Fruit fly (Drosophila melanogaster) whole organism, wandering third instar larva: ENCODE measurements around the gene CG11593.
A peak's percentile ranks its signal among the peaks of the same experiment; 100 is the strongest.

Experiments
- Abd-B ChIP-seq: fragments of >200 bp; optimal IDR thresholded peaks from 2 replicates; lab custom pipeline; 2017; ENCODE audit warnings: missing biosample characterization, missing genetic modification characterization
- CG32264 ChIP-seq: fragments of 200-800 bp; sonication (Bioruptor generic); optimal IDR thresholded peaks from 2 replicates; lab custom pipeline; 2016; ENCODE audit warnings: missing biosample characterization, missing genetic modification characterization
- CG9705 ChIP-seq: fragments of 200-800 bp; sonication (Bioruptor generic); optimal IDR thresholded peaks from 2 replicates; lab custom pipeline; 2018; ENCODE audit warnings: missing biosample characterization, mild to moderate bottlenecking, missing genetic modification characterization
- CrebA ChIP-seq: fragments of 200-800 bp; sonication (Bioruptor generic); optimal IDR thresholded peaks from 2 replicates; lab custom pipeline; 2016; ENCODE audit warnings: missing biosample characterization, mild to moderate bottlenecking, missing genetic modification characterization, borderline replicate concordance
- Dfd ChIP-seq: fragments of >200 bp; optimal IDR thresholded peaks from 2 replicates; lab custom pipeline; 2017; ENCODE audit warnings: missing biosample characterization, missing genetic modification characterization
- Dif ChIP-seq: fragments of 200-275, 200-300 bp; sonication (Bioruptor generic); optimal IDR thresholded peaks from 2 replicates; lab custom pipeline; 2018; ENCODE audit warnings: missing biosample characterization, missing genetic modification characterization; ENCODE audit not compliant: partially characterized antibody
- HLH106 ChIP-seq: fragments of 200-800 bp; optimal IDR thresholded peaks from 3 replicates; lab custom pipeline; 2019; ENCODE audit warnings: missing biosample characterization, mild to moderate bottlenecking, missing genetic modification characterization, moderate library complexity
- Hr78 ChIP-seq: fragments of >200 bp; optimal IDR thresholded peaks from 2 replicates; lab custom pipeline; 2017; ENCODE audit warnings: missing biosample characterization, missing genetic modification characterization
- Hr83 ChIP-seq: fragments of 200-300 bp; sonication (Bioruptor generic); optimal IDR thresholded peaks from 2 replicates; lab custom pipeline; 2016; ENCODE audit warnings: missing biosample characterization, mild to moderate bottlenecking, missing genetic modification characterization, moderate library complexity; ENCODE audit not compliant: poor library complexity, severe bottlenecking
- Jra ChIP-seq: sonication (Bioruptor generic); optimal IDR thresholded peaks from 2 replicates; lab custom pipeline; 2016; ENCODE audit warnings: missing biosample characterization, missing genetic modification characterization
- Mio ChIP-seq: sonication (Bioruptor generic); optimal IDR thresholded peaks from 2 replicates; lab custom pipeline; 2016; ENCODE audit warnings: missing biosample characterization, missing genetic modification characterization
- Myc ChIP-seq: fragments of >200 bp; optimal IDR thresholded peaks from 2 replicates; lab custom pipeline; 2017
- N ChIP-seq: fragments of >200 bp; optimal IDR thresholded peaks from 2 replicates; lab custom pipeline; 2018; ENCODE audit warnings: missing biosample characterization, missing external identifiers, missing genetic modification characterization
- OdsH ChIP-seq: fragments of 200-800 bp; sonication (Bioruptor generic); optimal IDR thresholded peaks from 2 replicates; lab custom pipeline; 2016; ENCODE audit warnings: missing biosample characterization, mild to moderate bottlenecking, missing genetic modification characterization
- Vsx2 ChIP-seq: fragments of 200-300, 225-300 bp; sonication (Bioruptor generic); optimal IDR thresholded peaks from 2 replicates; lab custom pipeline; 2018; ENCODE audit warnings: missing biosample characterization, missing genetic modification characterization; ENCODE audit not compliant: partially characterized antibody
- br ChIP-seq: fragments of 200-800 bp; sonication (Bioruptor generic); optimal IDR thresholded peaks from 2 replicates; lab custom pipeline; 2016; ENCODE audit warnings: missing biosample characterization, missing genetic modification characterization
- brk ChIP-seq: fragments of 200-800 bp; sonication (Bioruptor generic); optimal IDR thresholded peaks from 2 replicates; lab custom pipeline; 2016; ENCODE audit warnings: missing biosample characterization, mild to moderate bottlenecking, missing genetic modification characterization
- dl ChIP-seq, 2 experiments: fragments of 175-275, 200-275 bp in 1 of 2; fragments of 200-275 bp in 1 of 2; sonication (Bioruptor generic); optimal IDR thresholded peaks; lab custom pipeline; 2018; ENCODE audit warnings: mild to moderate bottlenecking in 2 of 2, missing biosample characterization in 2 of 2, missing genetic modification characterization in 2 of 2, moderate library complexity in 2 of 2; ENCODE audit not compliant: partially characterized antibody in 2 of 2, insufficient read depth in 1 of 2
- dmrt93B ChIP-seq: fragments of 200-800 bp; sonication (Bioruptor generic); optimal IDR thresholded peaks from 2 replicates; lab custom pipeline; 2018; ENCODE audit warnings: missing biosample characterization, mild to moderate bottlenecking, missing genetic modification characterization
- dsf ChIP-seq: sonication (Bioruptor generic); optimal IDR thresholded peaks from 2 replicates; lab custom pipeline; 2016; ENCODE audit warnings: missing biosample characterization, missing genetic modification characterization, borderline replicate concordance
- ey ChIP-seq: fragments of 200-800 bp; sonication (Bioruptor generic); optimal IDR thresholded peaks from 2 replicates; lab custom pipeline; 2016; ENCODE audit warnings: missing biosample characterization, missing genetic modification characterization
- foxo ChIP-seq, 2 experiments: fragments of 200-800 bp; sonication (Bioruptor generic); optimal IDR thresholded peaks; 2 replicates in 1 of 2; 3 replicates in 1 of 2; lab custom pipeline; 2016 to 2017; ENCODE audit warnings: missing biosample characterization in 2 of 2, missing genetic modification characterization in 2 of 2
- lola ChIP-seq: fragments of >200 bp; optimal IDR thresholded peaks from 2 replicates; lab custom pipeline; 2017; ENCODE audit warnings: missing biosample characterization, missing genetic modification characterization
- pan ChIP-seq: fragments of >200 bp; optimal IDR thresholded peaks from 2 replicates; lab custom pipeline; 2017
- psq ChIP-seq: fragments of 200-800 bp; sonication (Bioruptor generic); optimal IDR thresholded peaks from 3 replicates; lab custom pipeline; 2017; ENCODE audit warnings: missing biosample characterization, mild to moderate bottlenecking, missing genetic modification characterization, moderate library complexity
- rgr ChIP-seq: fragments of 200-800 bp; sonication (Bioruptor generic); optimal IDR thresholded peaks from 3 replicates; lab custom pipeline; 2016; ENCODE audit warnings: missing biosample characterization, mild to moderate bottlenecking, missing genetic modification characterization
- sage ChIP-seq: fragments of 200-800 bp; sonication (Bioruptor generic); optimal IDR thresholded peaks from 2 replicates; lab custom pipeline; 2016; ENCODE audit warnings: missing biosample characterization, mild to moderate bottlenecking, missing genetic modification characterization
- sv ChIP-seq: fragments of 200-800 bp; sonication (Bioruptor generic); optimal IDR thresholded peaks from 3 replicates; lab custom pipeline; 2016; ENCODE audit warnings: missing biosample characterization, missing genetic modification characterization
- woc ChIP-seq: sonication (Bioruptor generic); optimal IDR thresholded peaks from 2 replicates; lab custom pipeline; 2016; ENCODE audit warnings: missing biosample characterization, mild to moderate bottlenecking, missing genetic modification characterization

Gene CG11593

DNA sequence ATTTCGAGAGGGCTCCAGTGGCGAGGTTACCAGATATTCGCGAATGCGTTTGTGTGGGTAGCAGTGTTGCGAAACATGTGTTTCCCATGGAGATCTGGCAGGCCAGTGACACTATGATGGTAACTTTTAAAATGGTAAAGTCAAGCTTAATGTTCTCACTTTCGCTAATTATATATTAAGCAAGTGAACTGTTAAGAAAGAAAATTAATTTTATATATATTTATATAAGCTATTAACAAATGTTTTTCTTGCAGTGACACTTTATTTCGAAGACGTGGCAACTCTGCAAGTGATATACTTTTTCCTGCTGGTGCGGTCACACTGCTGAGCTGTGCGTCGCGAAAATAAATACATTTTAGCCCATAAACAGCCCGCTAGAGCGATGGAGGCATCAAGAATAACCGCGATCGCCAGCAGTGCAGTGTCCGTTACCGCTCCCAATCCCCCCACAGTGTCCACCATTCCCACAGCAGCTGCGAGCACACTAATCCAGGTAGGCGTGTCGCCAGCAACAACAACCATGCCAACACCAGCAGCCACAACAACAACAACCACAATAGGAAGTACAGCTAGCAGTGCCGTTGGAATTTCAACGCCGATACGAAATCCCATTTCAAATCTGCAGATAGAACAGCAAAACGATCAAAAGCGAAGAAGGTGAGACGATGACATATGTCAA, at the start of gene CG11593, which contains the start of gene Rcd5:
CG11593 (minus strand) TSS at position 236 of the 679 bp plus-strand sequence.
Rcd5 (plus strand) TSS at position 283 of the 679 bp plus-strand sequence.
- TF ChIP-seq OdsH (peak; percentile 34), dmrt93B (GFP tag; lab: Kevin White, UChicago) (peak; percentile 60), Myc (lab: Kevin White, UChicago) (peak; percentile 52), psq (GFP tag; lab: Kevin White, UChicago) (peak; percentile 60), HLH106 (tag; lab: Kevin White, UChicago) (peak; percentile 76), br (GFP tag; lab: Kevin White, UChicago) (no peak), sv (GFP tag; lab: Kevin White, UChicago) (peak; percentile 27), Mio (no peak)
- TF ChIP-seq, all 38 proteins: peak for 6

DNA sequence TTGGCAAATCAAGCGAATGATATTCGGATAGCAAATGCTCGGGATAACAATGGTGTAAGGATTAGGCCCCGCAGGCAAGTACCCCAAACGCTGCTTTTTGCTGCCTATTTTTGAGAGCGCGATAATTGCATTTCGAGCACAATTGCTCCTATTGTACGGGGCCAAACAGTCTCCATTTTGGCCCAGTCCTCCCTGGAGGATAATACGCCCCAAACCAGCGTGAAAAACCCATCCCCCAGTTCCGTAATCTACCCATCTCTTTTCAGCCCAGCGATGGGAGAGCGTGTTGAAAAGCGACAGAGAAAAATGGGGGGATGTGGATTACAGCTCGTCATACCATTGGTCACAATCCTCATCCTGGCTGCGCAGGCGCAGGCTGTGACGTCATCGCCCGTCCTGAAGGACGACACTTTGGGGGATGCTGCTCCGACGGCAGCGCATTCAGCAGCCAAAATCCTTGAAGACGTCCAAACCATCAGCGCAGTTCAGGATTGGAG, 48.5 kb upstream of the CG11593 start, which contains the start of gene Gad1:
Gad1 (minus strand) TSS at position 51 of the 497 bp plus-strand sequence.
- no peak for TF ChIP-seq Dif
- peak; percentile 35 for TF ChIP-seq Vsx2 (GFP tag; lab: Kevin White, UChicago)
- TF ChIP-seq, all 38 proteins: peak for 1

DNA sequence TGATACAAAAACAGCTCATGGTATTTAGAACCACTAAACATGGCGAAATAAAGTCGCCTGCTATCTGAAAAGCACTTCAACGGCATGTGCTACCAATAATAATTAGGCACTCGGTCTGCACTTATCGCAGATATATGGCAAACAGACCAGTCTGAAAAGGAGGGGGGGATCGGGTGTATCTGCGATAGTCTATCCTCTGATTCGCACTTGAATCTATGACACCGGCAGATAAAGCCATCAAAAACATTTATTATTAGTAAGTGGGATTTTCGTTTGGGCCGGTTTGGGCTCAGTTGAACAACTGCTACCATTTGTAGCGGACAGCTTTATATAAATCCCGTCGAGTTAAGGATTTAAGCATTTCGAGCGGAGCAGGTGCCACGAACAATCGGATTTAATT, 47.0 kb upstream of the CG11593 start, which contains the start of gene CG14989:
CG14989 (plus strand) TSS at position 301 of the 400 bp plus-strand sequence.
- TF ChIP-seq lola (GFP tag; lab: Kevin White, UChicago) (no peak), rgr (GFP tag; lab: Kevin White, UChicago) (no peak), Myc (lab: Kevin White, UChicago) (no peak), br (GFP tag; lab: Kevin White, UChicago) (no peak), sage (GFP tag; lab: Kevin White, UChicago) (no peak), Hr83 (GFP tag; lab: Kevin White, UChicago) (no peak), Jra (GFP tag; lab: Kevin White, UChicago) (no peak), foxo (GFP tag; optimal IDR thresholded peaks at IDR 0.05; lab: Kevin White, UChicago) (no peak), Abd-B (GFP tag; lab: Kevin White, UChicago) (no peak), dmrt93B (GFP tag; lab: Kevin White, UChicago) (no peak), CG32264 (no peak), N (GFP tag; lab: Kevin White, UChicago) (no peak), psq (GFP tag; lab: Kevin White, UChicago) (no peak), CrebA (no peak), Dfd (GFP tag; lab: Kevin White, UChicago) (no peak), dsf (GFP tag; lab: Kevin White, UChicago) (no peak)

DNA sequence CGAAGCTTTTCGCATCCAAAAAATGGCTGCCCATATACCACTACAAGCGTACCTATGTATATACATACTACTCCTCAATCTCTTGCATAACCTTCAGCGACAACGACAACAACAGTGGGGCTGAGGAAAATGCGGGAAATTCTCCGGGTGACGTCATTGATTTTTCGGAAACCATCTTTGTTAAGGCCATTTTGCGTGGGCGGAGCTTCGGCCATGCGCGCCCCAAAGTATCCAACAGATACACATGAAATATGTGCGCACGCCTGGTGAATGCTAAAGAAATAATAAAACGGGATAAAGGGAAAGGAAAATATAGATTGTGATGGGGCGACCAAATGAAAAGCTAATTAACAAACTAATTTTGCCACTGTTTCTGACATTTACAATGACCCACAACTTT, 45.6 kb upstream of the CG11593 start:
- no peak for TF ChIP-seq Dfd (GFP tag; lab: Kevin White, UChicago)
- TF ChIP-seq N (GFP tag; lab: Kevin White, UChicago), result no peak
- TF ChIP-seq lola (GFP tag; lab: Kevin White, UChicago), result no peak
- no peak for TF ChIP-seq sage (GFP tag; lab: Kevin White, UChicago)
- no peak for TF ChIP-seq CrebA
- TF ChIP-seq pan (lab: Kevin White, UChicago), result no peak

DNA sequence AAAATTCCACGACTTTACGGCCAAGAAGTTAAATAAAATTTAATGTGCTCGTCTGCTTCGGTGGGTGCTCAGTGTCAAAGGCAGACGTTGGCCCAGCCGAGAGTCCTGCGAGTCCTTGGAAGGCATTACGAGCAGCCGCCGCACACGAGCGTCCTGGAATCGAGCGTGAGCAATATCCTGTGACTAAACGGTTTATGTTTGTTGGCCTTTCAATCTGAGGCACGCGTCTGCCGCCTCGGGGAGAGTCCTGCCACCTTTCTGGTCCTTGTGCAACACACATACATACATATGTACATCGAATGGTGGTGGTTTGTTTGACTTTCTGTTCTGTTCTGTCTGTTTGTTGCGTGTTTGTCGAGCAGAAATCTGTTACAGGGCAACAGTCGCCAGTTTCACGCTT, 43.2 kb upstream of the CG11593 start:
- TF ChIP-seq Hr83 (GFP tag; lab: Kevin White, UChicago) (no peak), OdsH (no peak), Myc (lab: Kevin White, UChicago) (no peak), woc (no peak), Hr78 (GFP tag; lab: Kevin White, UChicago) (no peak), lola (GFP tag; lab: Kevin White, UChicago) (no peak), N (GFP tag; lab: Kevin White, UChicago) (no peak), dl (GFP tag; optimal IDR thresholded peaks at IDR 0.05; lab: Kevin White, UChicago; ENCODE audit: insufficient read depth in 1 of 2, partially characterized antibody in 2 of 2) (no peak), Dfd (GFP tag; lab: Kevin White, UChicago) (no peak), Jra (GFP tag; lab: Kevin White, UChicago) (no peak), ey (GFP tag; lab: Kevin White, UChicago) (no peak), CG32264 (no peak), foxo (GFP tag; optimal IDR thresholded peaks at IDR 0.05; lab: Kevin White, UChicago) (no peak), rgr (GFP tag; lab: Kevin White, UChicago) (no peak), brk (GFP tag; lab: Kevin White, UChicago) (no peak), br (GFP tag; lab: Kevin White, UChicago) (no peak), CG9705 (GFP tag; lab: Kevin White, UChicago) (no peak), dsf (GFP tag; lab: Kevin White, UChicago) (no peak)
- TF ChIP-seq, all 38 proteins: peak for 0
